Worm (Caenorhabditis elegans) whole organism, early embryonic: ENCODE measurements around the gene mrpl-1.

Experiments used
- pes-1 ChIP-seq: fragments of 200-800 bp; sonication (Bioruptor generic); IDR thresholded peaks from 2 replicates; pipeline ENCODE4 v1.3.6; 2022; ENCODE audit warnings: missing genetic modification reagents, missing genetic modification characterization, missing compliant biosample characterization
- sea-1 ChIP-seq: fragments of 200-800 bp; sonication (Bioruptor generic); conservative IDR thresholded peaks from 2 replicates; pipeline ENCODE4 v1.3.6; 2022; ENCODE audit warnings: missing genetic modification characterization, missing compliant biosample characterization

- no peak for TF ChIP-seq pes-1 (GFP tag; lab: Robert Waterston, UW)
- no peak for TF ChIP-seq sea-1
These were observed 36.6 kb downstream of the mrpl-1 start, which contains the start of gene C08G9.2 for ce11 chrIV:7672872-7673271.
